Worm (Caenorhabditis elegans) whole organism, L4 larva: ENCODE results near the gene ten-1.

Source experiments
- F37D6.2 ChIP-seq: sonication (generic microtip); optimal IDR thresholded peaks from 2 replicates; lab custom pipeline; 2016; ENCODE audit warnings: mild to moderate bottlenecking, missing genetic modification characterization, missing compliant biosample characterization
- Y5F2A.4 ChIP-seq: fragments of 200-800 bp; sonication (Bioruptor generic); optimal IDR thresholded peaks from 2 replicates; lab custom pipeline; 2018; ENCODE audit warnings: mild to moderate bottlenecking, missing genetic modification characterization, missing compliant biosample characterization
- dmd-8 ChIP-seq: fragments of 200-800 bp; sonication (Bioruptor generic); IDR thresholded peaks from 2 replicates; pipeline ENCODE4 v1.3.6; 2022; ENCODE audit warnings: missing genetic modification characterization, missing compliant biosample characterization
- dve-1 ChIP-seq: sonication (generic microtip); optimal IDR thresholded peaks from 2 replicates; lab custom pipeline; 2017; ENCODE audit warnings: antibody characterized with exemption, mild to moderate bottlenecking, missing genetic modification characterization, missing compliant biosample characterization; ENCODE audit not compliant: insufficient read depth
- fkh-10 ChIP-seq: fragments of 150-350 bp; optimal IDR thresholded peaks from 2 replicates; lab custom pipeline; 2014; ENCODE audit warnings: missing biosample characterization, missing genetic modification reagents, missing genetic modification characterization
- mep-1 ChIP-seq: fragments of 150-350 bp; sonication (generic microtip); optimal IDR thresholded peaks from 3 replicates; lab custom pipeline; 2014; ENCODE audit warnings: missing biosample characterization, missing genetic modification characterization
- nhr-76 ChIP-seq: fragments of 150-350 bp; optimal IDR thresholded peaks from 2 replicates; lab custom pipeline; 2014; ENCODE audit warnings: missing biosample characterization, missing genetic modification characterization
- php-3 ChIP-seq: fragments of 200-800 bp; sonication (Bioruptor generic); IDR thresholded peaks from 2 replicates; pipeline ENCODE4 v1.3.6; 2022; ENCODE audit warnings: missing genetic modification reagents, missing genetic modification characterization, missing compliant biosample characterization
- unc-62 ChIP-seq, 3 experiments: fragments of 150-350 bp in 1 of 3; sonication (generic microtip); optimal IDR thresholded peaks in 2 of 3; peaks in 1 of 3; 1 replicate in 1 of 3; 2 replicates in 2 of 3; lab custom pipeline; 2014 to 2017; ENCODE audit warnings: missing biosample characterization in 3 of 3, missing genetic modification characterization in 3 of 3, missing genetic modification reagents in 3 of 3, missing genotype in 1 of 3

DNA sequence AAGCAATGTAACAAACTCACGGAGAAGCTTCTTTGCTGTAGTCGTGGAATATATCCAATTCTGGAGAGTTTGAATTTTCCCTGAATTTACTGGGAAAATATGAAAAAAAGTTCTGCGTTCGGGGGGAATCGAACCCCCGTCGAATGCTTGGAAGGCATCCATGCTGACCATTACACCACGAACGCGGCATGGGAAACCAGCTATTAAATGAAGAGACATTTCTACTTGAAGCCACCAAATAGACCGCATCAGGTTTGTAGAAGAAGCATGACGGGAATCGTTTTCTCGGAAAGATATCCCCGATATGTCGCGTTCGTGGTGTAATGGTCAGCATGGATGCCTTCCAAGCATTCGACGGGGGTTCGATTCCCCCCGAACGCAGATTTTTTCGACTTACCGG is 67.8 kb downstream of the ten-1 start:
- peak; percentile 63 for TF ChIP-seq Y5F2A.4 (GFP tag; lab: Kevin White, UChicago)
- TF ChIP-seq dmd-8 (GFP tag; lab: Robert Waterston, UW): peak; percentile 81
- no peak for TF ChIP-seq php-3 (GFP tag; lab: Robert Waterston, UW)
- peak; percentile 43 for TF ChIP-seq dve-1 (tag; lab: Kevin White, UChicago)
- no peak for TF ChIP-seq fkh-10 (GFP tag; lab: Kevin White, UChicago)
- TF ChIP-seq mep-1: peak; percentile 46
- TF ChIP-seq F37D6.2 (tag; lab: Kevin White, UChicago): peak; percentile 18
- no peak for TF ChIP-seq nhr-76 (tag; lab: Kevin White, UChicago)
- peak in 1 of 2 experiments; percentile 7 for TF ChIP-seq unc-62 (GFP tag; optimal IDR thresholded peaks at IDR 0.05 in 1 of 2; lab: Kevin White, UChicago)
- TF ChIP-seq unc-62 (tag; optimal IDR thresholded peaks at IDR 0.05; lab: Kevin White, UChicago): no peak
